Fruit fly (Drosophila melanogaster): ENCODE results near the gene Lon.

The Lon gene

DNA sequence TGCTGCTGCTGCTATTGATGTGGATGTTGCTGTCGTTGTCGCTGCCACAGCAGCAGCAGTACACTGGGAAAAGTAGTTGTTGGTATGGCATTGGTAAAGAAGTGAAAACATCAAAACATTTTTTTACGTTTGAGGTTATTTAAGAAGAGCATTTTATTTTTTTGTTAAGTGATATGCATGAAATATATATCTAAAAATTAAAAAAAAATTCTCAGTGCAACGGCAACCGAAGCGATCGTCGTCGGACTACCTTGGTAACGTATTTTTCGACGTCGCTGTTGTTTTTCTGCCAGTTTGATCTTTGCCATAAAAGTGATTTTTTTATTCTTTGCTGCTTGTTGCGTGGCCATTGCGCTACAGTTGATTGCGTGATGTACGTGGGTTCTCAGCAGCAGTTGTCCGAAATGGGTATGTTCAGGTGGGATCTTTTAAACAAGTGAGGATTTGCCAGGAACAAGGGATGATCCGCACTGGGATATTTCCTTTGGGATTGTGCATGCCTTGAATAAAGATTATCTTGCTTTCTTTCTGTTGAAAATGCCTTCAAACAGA is 51.2 kb downstream of the Lon start (continued):
- TF ChIP-seq Eip93F (GFP tag; optimal IDR thresholded peaks at IDR 0.05) (peak; percentile 99), CG4318 (GFP tag; optimal IDR thresholded peaks at IDR 0.05) (peak; percentile 96), pdm3 (GFP tag; optimal IDR thresholded peaks at IDR 0.05) (peak; percentile 98), cyc (GFP tag; optimal IDR thresholded peaks at IDR 0.05) (peak; percentile 98), fkh (GFP tag; optimal IDR thresholded peaks at IDR 0.05) (peak; percentile 79), Hr39 (GFP tag; optimal IDR thresholded peaks at IDR 0.05) (peak; percentile 98), CG6854 (GFP tag; optimal IDR thresholded peaks at IDR 0.05) (peak; percentile 98), CG15336 (GFP tag; IDR thresholded peaks at IDR 0.05) (peak; percentile 99), CG3032 (tag; optimal IDR thresholded peaks at IDR 0.05) (peak; percentile 99), esn (GFP tag; optimal IDR thresholded peaks at IDR 0.05) (peak; percentile 99), Eip75B (GFP tag; optimal IDR thresholded peaks at IDR 0.05) (peak; percentile 99), Ets96B (tag; optimal IDR thresholded peaks at IDR 0.05) (peak; percentile 98), Hr38 (GFP tag; optimal IDR thresholded peaks at IDR 0.05) (peak; percentile 43), dsx (GFP tag; optimal IDR thresholded peaks at IDR 0.05; ENCODE audit: poor library complexity, severe bottlenecking) (peak; percentile 98), CG31627 (GFP tag; optimal IDR thresholded peaks at IDR 0.05) (peak; percentile 98), Met (GFP tag; optimal IDR thresholded peaks at IDR 0.05) (peak; percentile 99), CG16779 (tag; optimal IDR thresholded peaks at IDR 0.05) (peak; percentile 95), CG10669 (GFP tag; optimal IDR thresholded peaks at IDR 0.05) (peak; percentile 98), Lpt (GFP tag; optimal IDR thresholded peaks at IDR 0.05) (peak; percentile 98), CG8632 (GFP tag; optimal IDR thresholded peaks at IDR 0.05) (peak; percentile 98), Ets21C (GFP tag; optimal IDR thresholded peaks at IDR 0.05) (peak; percentile 96), CG11762 (GFP tag; optimal IDR thresholded peaks at IDR 0.05; ENCODE audit: insufficient read depth) (peak; percentile 97), achi (GFP tag; optimal IDR thresholded peaks at IDR 0.05) (peak; percentile 98)

DNA sequence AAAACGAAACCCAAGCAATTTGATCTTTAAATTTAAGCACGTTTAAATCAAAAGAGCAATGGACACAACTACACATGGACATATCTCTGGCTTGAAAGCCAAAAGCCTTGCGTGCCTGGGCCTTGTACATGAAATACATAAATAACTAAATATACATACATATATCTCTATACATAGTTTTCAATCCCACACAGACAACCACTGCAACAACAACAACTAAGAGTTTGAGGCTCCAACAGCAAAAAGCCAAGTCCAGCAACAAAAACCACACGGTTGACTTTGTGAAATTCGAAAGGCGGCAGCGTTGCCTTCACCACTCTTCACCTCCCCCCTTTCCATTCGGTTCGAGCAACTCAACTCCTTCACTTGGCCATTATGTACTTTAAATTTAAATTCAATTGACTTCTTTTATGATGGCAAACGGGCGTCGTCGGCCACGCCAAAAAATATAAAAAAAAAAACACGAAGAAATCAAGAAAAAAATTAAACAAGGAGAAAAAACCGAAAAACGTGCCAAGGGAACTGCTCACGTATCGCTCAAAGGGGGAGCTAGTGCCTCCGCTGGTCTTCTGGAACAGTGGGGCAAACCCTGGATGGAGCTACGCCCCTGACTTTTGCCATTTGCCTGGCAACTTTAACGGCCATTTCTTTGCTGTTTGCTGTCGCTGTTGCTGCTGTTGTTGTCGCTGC is 51.8 kb downstream of the Lon start:
- no peak for TF ChIP-seq CG9139 (GFP tag; optimal IDR thresholded peaks at IDR 0.05)
- peak in 1 of 2 experiments; percentile 69 for TF ChIP-seq ss (GFP tag; optimal IDR thresholded peaks at IDR 0.05)
- TF ChIP-seq Ets96B (tag; optimal IDR thresholded peaks at IDR 0.05) = no peak
- TF ChIP-seq achi (GFP tag; optimal IDR thresholded peaks at IDR 0.05) = no peak
- TF ChIP-seq CG4318 (GFP tag; optimal IDR thresholded peaks at IDR 0.05) = no peak
- no peak for TF ChIP-seq Blimp-1 (GFP tag; optimal IDR thresholded peaks at IDR 0.05)
- no peak for TF ChIP-seq Met (GFP tag; optimal IDR thresholded peaks at IDR 0.05)
- no peak for TF ChIP-seq CG3919 (GFP tag; optimal IDR thresholded peaks at IDR 0.05)
- TF ChIP-seq eg (GFP tag; IDR thresholded peaks at IDR 0.05) = no peak
- TF ChIP-seq fkh (GFP tag; optimal IDR thresholded peaks at IDR 0.05) = no peak
- peak; percentile 72 for TF ChIP-seq Hr38 (GFP tag; optimal IDR thresholded peaks at IDR 0.05)
- no peak for TF ChIP-seq CG11294 (GFP tag; IDR thresholded peaks at IDR 0.05)
- TF ChIP-seq CG34406 (GFP tag; optimal IDR thresholded peaks at IDR 0.05) = no peak
- no peak for TF ChIP-seq CG16779 (tag; optimal IDR thresholded peaks at IDR 0.05)
- peak; percentile 65 for TF ChIP-seq dsx (GFP tag; optimal IDR thresholded peaks at IDR 0.05; ENCODE audit: poor library complexity, severe bottlenecking)
- no peak for TF ChIP-seq svp (GFP tag)
- TF ChIP-seq CG8119 (GFP tag; IDR thresholded peaks at IDR 0.05) = no peak
- TF ChIP-seq Hr4 (GFP tag; optimal IDR thresholded peaks at IDR 0.05) = no peak
- TF ChIP-seq CG6276 (GFP tag; optimal IDR thresholded peaks at IDR 0.05) = peak; percentile 75
- no peak for TF ChIP-seq net (GFP tag; optimal IDR thresholded peaks at IDR 0.05)
- no peak for TF ChIP-seq dac (GFP tag; optimal IDR thresholded peaks at IDR 0.05)
- TF ChIP-seq CG31627 (GFP tag; optimal IDR thresholded peaks at IDR 0.05) = no peak
- TF ChIP-seq CG10631 (GFP tag; optimal IDR thresholded peaks at IDR 0.05) = no peak
- no peak for TF ChIP-seq CG6792 (GFP tag; optimal IDR thresholded peaks at IDR 0.05)
- TF ChIP-seq CG11902 (GFP tag; optimal IDR thresholded peaks at IDR 0.05) = no peak
- TF ChIP-seq CG8319 (GFP tag; optimal IDR thresholded peaks at IDR 0.05) = no peak

Measured in whole organism, prepupa.